Worm (Caenorhabditis elegans): ENCODE data around the gene max-1.

DNA sequence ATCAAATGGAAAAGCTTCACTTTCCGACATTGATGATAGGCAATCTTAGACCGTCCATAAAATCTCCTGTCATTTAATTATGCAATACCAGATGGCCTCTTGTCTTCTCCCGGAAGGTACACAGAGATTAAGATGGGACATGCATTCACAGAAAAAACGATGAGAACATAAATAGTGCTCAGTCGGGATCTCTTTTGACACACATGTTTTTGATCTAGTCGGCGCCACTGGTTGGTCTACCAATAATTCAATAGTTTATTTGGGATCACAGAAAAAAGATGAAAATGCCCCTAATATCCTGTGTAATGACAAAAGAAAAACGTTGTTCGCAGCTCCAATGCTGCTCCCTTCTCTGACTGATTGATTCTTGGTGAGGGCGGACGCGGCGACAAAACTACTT is 41.0 kb upstream of the max-1 start:
- TF ChIP-seq hmg-4 (GFP tag; optimal IDR thresholded peaks at IDR 0.05) (no peak), F13C5.2 (tag; optimal IDR thresholded peaks at IDR 0.05) (no peak), tbx-11 (GFP tag; IDR thresholded peaks at IDR 0.05) (no peak), scrt-1 (GFP tag; IDR thresholded peaks at IDR 0.05) (no peak), tra-4 (tag; optimal IDR thresholded peaks at IDR 0.05) (no peak), sea-1 (GFP tag; conservative IDR thresholded peaks at IDR 0.05) (no peak), pes-1 (GFP tag; IDR thresholded peaks at IDR 0.05) (no peak), hnd-1 (tag; optimal IDR thresholded peaks at IDR 0.05) (no peak), tbx-37 (GFP tag; conservative IDR thresholded peaks at IDR 0.05) (no peak), hmbx-1 (tag; optimal IDR thresholded peaks at IDR 0.05) (no peak), ama-1 (optimal IDR thresholded peaks at IDR 0.05) (no peak)
